Fruit fly (Drosophila melanogaster): Measurements from ENCODE around the gene eIF1A.

DNA sequence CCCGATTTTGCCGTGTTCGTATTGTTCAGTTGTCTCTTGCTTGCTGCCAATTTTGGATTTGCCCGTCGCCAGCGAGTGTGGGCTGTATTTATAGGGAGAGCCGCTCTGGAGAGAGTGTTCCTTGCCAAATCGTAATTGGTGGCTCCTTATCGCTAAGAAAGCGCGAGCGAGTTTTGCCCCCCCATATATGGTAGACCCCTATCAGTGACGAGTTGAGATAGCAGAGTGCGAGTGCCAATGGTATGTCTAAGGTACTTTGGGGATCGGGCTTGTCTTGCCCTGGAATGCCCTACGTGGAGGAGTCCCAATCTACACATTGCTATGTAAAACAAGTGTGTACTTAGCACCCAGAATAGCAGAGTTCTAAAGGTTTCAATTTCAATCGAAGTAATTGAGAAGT lies 5.0 kb downstream of the eIF1A start, which contains the start of gene CG7142:
- TF ChIP-seq CG15710 (tag; optimal IDR thresholded peaks at IDR 0.05) (no peak), CG12605 (GFP tag; IDR thresholded peaks at IDR 0.05) (no peak), CG8301 (tag; optimal IDR thresholded peaks at IDR 0.05) (no peak), CG8159 (tag; optimal IDR thresholded peaks at IDR 0.05) (no peak), CG9948 (tag; optimal IDR thresholded peaks at IDR 0.05) (no peak), CG4496 (GFP tag; IDR thresholded peaks at IDR 0.05) (no peak), gl (tag; optimal IDR thresholded peaks at IDR 0.05) (no peak), Pif1A (GFP tag; optimal IDR thresholded peaks at IDR 0.05) (no peak), Snoo (tag; optimal IDR thresholded peaks at IDR 0.05) (no peak), Pif1B (GFP tag; optimal IDR thresholded peaks at IDR 0.05) (no peak), CG13204 (GFP tag; optimal IDR thresholded peaks at IDR 0.05) (no peak), CG10348 (GFP tag; IDR thresholded peaks at IDR 0.05) (no peak)
